Fruit fly (Drosophila melanogaster) whole organism, embryonic: ENCODE measurements around the gene CG42397.

Experiments
- CG10274 ChIP-seq: fragments of 200-800 bp; sonication (Bioruptor generic); optimal IDR thresholded peaks from 3 replicates; lab custom pipeline; 2017; ENCODE audit warnings: missing biosample characterization, mild to moderate bottlenecking, missing genetic modification characterization
- CG10366 ChIP-seq: fragments of 200-800 bp; sonication (Bioruptor generic); IDR thresholded peaks from 2 replicates; pipeline ENCODE4 v1.3.6; 2022; ENCODE audit warnings: missing biosample characterization, missing genetic modification characterization
- CG11456 ChIP-seq: fragments of 200-800 bp; sonication (Bioruptor generic); IDR thresholded peaks from 3 replicates; pipeline ENCODE4 v1.3.6; 2022; ENCODE audit warnings: missing biosample characterization, missing genetic modification characterization
- CG11504 ChIP-seq: fragments of 200-800 bp; sonication (Bioruptor generic); optimal IDR thresholded peaks from 3 replicates; lab custom pipeline; 2019; ENCODE audit warnings: missing biosample characterization, mild to moderate bottlenecking, missing genetic modification characterization, moderate library complexity
- CG12659 ChIP-seq: fragments of 200-800 bp; sonication (Bioruptor generic); optimal IDR thresholded peaks from 3 replicates; lab custom pipeline; 2017; ENCODE audit warnings: mild to moderate bottlenecking, missing biosample characterization, missing genetic modification reagents, missing genetic modification characterization
- CG12744 ChIP-seq: fragments of 200-800 bp; sonication (Bioruptor generic); optimal IDR thresholded peaks from 2 replicates; lab custom pipeline; 2016; ENCODE audit warnings: missing biosample characterization, missing genetic modification characterization
- CG13287 ChIP-seq: fragments of 200-800 bp; sonication (Bioruptor generic); IDR thresholded peaks from 2 replicates; pipeline ENCODE4 v1.3.6; 2022; ENCODE audit warnings: missing biosample characterization, missing genetic modification characterization; ENCODE audit not compliant: partially characterized antibody
- CG13424 ChIP-seq: fragments of 200-800 bp; sonication (Bioruptor generic); optimal IDR thresholded peaks from 2 replicates; lab custom pipeline; 2019; ENCODE audit warnings: missing biosample characterization, mild to moderate bottlenecking, missing genetic modification characterization, moderate library complexity
- CG14860 ChIP-seq: fragments of 200-800 bp; sonication (Bioruptor generic); IDR thresholded peaks from 3 replicates; pipeline ENCODE4 v1.3.6; 2022; ENCODE audit warnings: missing biosample characterization, missing genetic modification characterization; ENCODE audit not compliant: partially characterized antibody
- CG15269 ChIP-seq: fragments of 200-800 bp; sonication (Bioruptor generic); optimal IDR thresholded peaks from 2 replicates; lab custom pipeline; 2018; ENCODE audit warnings: missing biosample characterization, mild to moderate bottlenecking, missing genetic modification characterization, moderate library complexity
- CG16813 ChIP-seq: fragments of 200-800 bp; sonication (Bioruptor generic); IDR thresholded peaks from 3 replicates; pipeline ENCODE4 v1.3.6; 2022; ENCODE audit warnings: missing biosample characterization, missing genetic modification characterization; ENCODE audit not compliant: partially characterized antibody
- CG2712 ChIP-seq: fragments of 200-800 bp; optimal IDR thresholded peaks from 3 replicates; lab custom pipeline; 2019; ENCODE audit warnings: missing biosample characterization, mild to moderate bottlenecking, missing genetic modification characterization, moderate library complexity
- CG3065 ChIP-seq: fragments of 200-800 bp; sonication (Bioruptor generic); optimal IDR thresholded peaks from 2 replicates; lab custom pipeline; 2016; ENCODE audit warnings: missing biosample characterization, missing genetic modification characterization
- CG31388 ChIP-seq: fragments of 200-800 bp; sonication (Bioruptor generic); optimal IDR thresholded peaks from 2 replicates; lab custom pipeline; 2016; ENCODE audit warnings: missing biosample characterization, missing genetic modification characterization
- CG32532 ChIP-seq: fragments of 200-800 bp; sonication (Bioruptor generic); IDR thresholded peaks from 2 replicates; pipeline ENCODE4 v1.3.6; 2022; ENCODE audit warnings: missing biosample characterization, missing genetic modification characterization
- CG34376 ChIP-seq: fragments of 200-800 bp; sonication (Bioruptor generic); optimal IDR thresholded peaks from 2 replicates; lab custom pipeline; 2018; ENCODE audit warnings: missing biosample characterization, mild to moderate bottlenecking, missing genetic modification characterization
- CG6854 ChIP-seq: fragments of 200-800 bp; sonication (Bioruptor generic); optimal IDR thresholded peaks from 3 replicates; lab custom pipeline; 2017; ENCODE audit warnings: missing biosample characterization, mild to moderate bottlenecking, missing genetic modification characterization
- CG7271 ChIP-seq: fragments of 200-800 bp; sonication (Bioruptor generic); optimal IDR thresholded peaks from 2 replicates; lab custom pipeline; 2018; ENCODE audit warnings: missing biosample characterization, mild to moderate bottlenecking, missing genetic modification characterization, moderate library complexity
- CG8388 ChIP-seq: fragments of 200-800 bp; sonication (Bioruptor generic); optimal IDR thresholded peaks from 2 replicates; lab custom pipeline; 2019; ENCODE audit warnings: missing biosample characterization, mild to moderate bottlenecking, missing genetic modification characterization, moderate library complexity
- CTCF ChIP-seq: fragments of 200-800 bp; sonication (Bioruptor generic); optimal IDR thresholded peaks from 2 replicates; lab custom pipeline; 2017; ENCODE audit warnings: missing biosample characterization, mild to moderate bottlenecking, missing genetic modification characterization, moderate library complexity
- D19B ChIP-seq: fragments of 200-800 bp; sonication (Bioruptor generic); optimal IDR thresholded peaks from 2 replicates; lab custom pipeline; 2017; ENCODE audit warnings: missing biosample characterization, mild to moderate bottlenecking, missing genetic modification characterization
- Dek ChIP-seq: fragments of 200-800 bp; sonication (Bioruptor generic); optimal IDR thresholded peaks from 3 replicates; lab custom pipeline; 2019; ENCODE audit warnings: missing biosample characterization, mild to moderate bottlenecking, missing genetic modification characterization, moderate library complexity
- Ets65A ChIP-seq: fragments of 200-800 bp; sonication (Bioruptor generic); peaks from one replicate; lab custom pipeline; 2016; ENCODE audit warnings: missing biosample characterization, missing genetic modification characterization
- GATAe ChIP-seq: fragments of 200-800 bp; sonication (Bioruptor generic); conservative IDR thresholded peaks from 2 replicates; pipeline ENCODE4 v1.3.6; 2022; ENCODE audit warnings: missing biosample characterization, missing genetic modification characterization
- Neu2 ChIP-seq: fragments of 200-800 bp; sonication (Bioruptor generic); optimal IDR thresholded peaks from 3 replicates; lab custom pipeline; 2016; ENCODE audit warnings: missing biosample characterization, missing genetic modification characterization, borderline replicate concordance
- Ravus ChIP-seq: fragments of 200-800 bp; sonication (Bioruptor generic); IDR thresholded peaks from 2 replicates; pipeline ENCODE4 v1.3.6; 2022; ENCODE audit warnings: missing biosample characterization, missing genetic modification characterization
- Xrp1 ChIP-seq: fragments of 200-800 bp; sonication (Bioruptor generic); IDR thresholded peaks from 2 replicates; pipeline ENCODE4 v1.3.6; 2022; ENCODE audit warnings: missing biosample characterization, missing genetic modification characterization
- ap ChIP-seq: fragments of 200-800 bp; sonication (Bioruptor generic); IDR thresholded peaks from 2 replicates; pipeline ENCODE4 v1.3.6; 2022; ENCODE audit warnings: missing biosample characterization, missing genetic modification characterization
- ato ChIP-seq: fragments of 200-800 bp; sonication (Bioruptor generic); IDR thresholded peaks from 2 replicates; pipeline ENCODE4 v1.3.6; 2022; ENCODE audit warnings: missing biosample characterization, missing genetic modification characterization; ENCODE audit not compliant: partially characterized antibody
- btn ChIP-seq: fragments of 200-800 bp; sonication (Bioruptor generic); optimal IDR thresholded peaks from 2 replicates; lab custom pipeline; 2016; ENCODE audit warnings: missing biosample characterization, missing genetic modification characterization
- chm ChIP-seq: fragments of 200-800 bp; sonication (Bioruptor generic); IDR thresholded peaks from 2 replicates; pipeline ENCODE4 v1.3.6; 2022; ENCODE audit warnings: missing biosample characterization, missing genetic modification characterization
- chn ChIP-seq: fragments of 200-800 bp; sonication (Bioruptor generic); optimal IDR thresholded peaks from 2 replicates; lab custom pipeline; 2016; ENCODE audit warnings: missing biosample characterization, missing genetic modification characterization
- dimm ChIP-seq: fragments of 200-800 bp; sonication (Bioruptor generic); IDR thresholded peaks from 2 replicates; pipeline ENCODE4 v1.3.6; 2022; ENCODE audit warnings: missing biosample characterization, missing genetic modification characterization
- esg ChIP-seq: fragments of 200-800 bp; sonication (Bioruptor generic); conservative IDR thresholded peaks from 2 replicates; pipeline ENCODE4 v1.3.6; 2022; ENCODE audit warnings: missing biosample characterization, missing genetic modification characterization
- gt ChIP-seq: fragments of 200-800 bp; sonication (Bioruptor generic); IDR thresholded peaks from 2 replicates; pipeline ENCODE4 v1.3.6; 2022; ENCODE audit warnings: missing biosample characterization, missing genetic modification characterization
- hbn ChIP-seq: fragments of 200-800 bp; sonication (Bioruptor generic); IDR thresholded peaks from 2 replicates; pipeline ENCODE4 v1.3.6; 2022; ENCODE audit warnings: missing biosample characterization, missing genetic modification characterization; ENCODE audit not compliant: partially characterized antibody
- jing ChIP-seq: fragments of 200-800 bp; sonication (Bioruptor generic); optimal IDR thresholded peaks from 2 replicates; lab custom pipeline; 2018; ENCODE audit warnings: missing biosample characterization, mild to moderate bottlenecking, missing genetic modification characterization
- ken ChIP-seq: fragments of 200-800 bp; sonication (Bioruptor generic); IDR thresholded peaks from 3 replicates; pipeline ENCODE4 v1.3.6; 2022; ENCODE audit warnings: missing biosample characterization, missing genetic modification characterization
- kni ChIP-seq: fragments of 200-800 bp; sonication (Bioruptor generic); optimal IDR thresholded peaks from 3 replicates; lab custom pipeline; 2017; ENCODE audit warnings: mild to moderate bottlenecking, missing biosample characterization, missing genetic modification reagents, missing genetic modification characterization
- lov ChIP-seq, 2 experiments: fragments of 200-800 bp in 1 of 2; fragments of >200 bp in 1 of 2; sonication (Bioruptor generic) in 1 of 2; IDR thresholded peaks in 1 of 2; optimal IDR thresholded peaks in 1 of 2; 2 replicates in 1 of 2; 3 replicates in 1 of 2; pipeline versions ENCODE4 v1.3.6 to Lab custom; 2017 to 2022; ENCODE audit warnings: missing biosample characterization in 1 of 2, missing genetic modification characterization in 1 of 2
- mirr ChIP-seq: fragments of 200-800 bp; sonication (Bioruptor generic); optimal IDR thresholded peaks from 3 replicates; lab custom pipeline; 2018; ENCODE audit warnings: missing biosample characterization, mild to moderate bottlenecking, missing genetic modification characterization
- mld ChIP-seq: fragments of 200-800 bp; sonication (Bioruptor generic); IDR thresholded peaks from 3 replicates; pipeline ENCODE4 v1.3.6; 2022; ENCODE audit warnings: missing biosample characterization, missing genetic modification characterization; ENCODE audit not compliant: partially characterized antibody
- repo ChIP-seq: fragments of 200-800 bp; sonication (Bioruptor generic); optimal IDR thresholded peaks from 2 replicates; lab custom pipeline; 2016; ENCODE audit warnings: missing biosample characterization, missing genetic modification characterization
- row ChIP-seq: fragments of 200-800 bp; sonication (Bioruptor generic); IDR thresholded peaks from 3 replicates; pipeline ENCODE4 v1.3.6; 2022; ENCODE audit warnings: missing biosample characterization, missing genetic modification characterization
- slbo ChIP-seq: fragments of 200-800 bp; sonication (Bioruptor generic); IDR thresholded peaks from 2 replicates; pipeline ENCODE4 v1.3.6; 2022; ENCODE audit warnings: missing biosample characterization, missing genetic modification characterization
- sug ChIP-seq: fragments of 200-800 bp; optimal IDR thresholded peaks from 2 replicates; lab custom pipeline; 2019; ENCODE audit warnings: missing biosample characterization, mild to moderate bottlenecking, missing genetic modification characterization, moderate library complexity
- tgo ChIP-seq: fragments of 200-800 bp; sonication (Bioruptor generic); IDR thresholded peaks from 3 replicates; pipeline ENCODE4 v1.3.6; 2022; ENCODE audit warnings: missing biosample characterization, missing genetic modification characterization
- trh ChIP-seq: fragments of 200-800 bp; sonication (Bioruptor generic); optimal IDR thresholded peaks from 2 replicates; lab custom pipeline; 2016; ENCODE audit warnings: missing biosample characterization, missing genetic modification characterization

CG42397 gene

dm6 chr3L:12002321-12003248 is 29.0 kb upstream of the CG42397 start, which contains the start of the genes Pop2 and CG6928 (continued):
- TF ChIP-seq slbo (peak; percentile 88), CG34376 (GFP tag; lab: Kevin White, UChicago) (peak; percentile 22), CG12659 (GFP tag; lab: Kevin White, UChicago) (peak; percentile 92), Ravus (GFP tag; lab: Robert Waterston, UW) (peak; percentile 48), ap (GFP tag; lab: Robert Waterston, UW) (peak; percentile 68; the same call in 1 of the 2 replicates), CG15269 (tag; lab: Kevin White, UChicago) (no peak), jing (GFP tag; lab: Kevin White, UChicago) (no peak), sug (tag; lab: Kevin White, UChicago) (peak; percentile 67), CG13424 (tag; lab: Kevin White, UChicago) (peak; percentile 62), D19B (peak; percentile 19), CG3065 (GFP tag; lab: Kevin White, UChicago) (no peak), CTCF (peak; percentile 97), CG12744 (peak; percentile 68), ato (GFP tag; lab: Robert Waterston, UW) (peak; percentile 76; the same call in 1 of the 2 replicates), GATAe (GFP tag; lab: Robert Waterston, UW) (no peak), esg (GFP tag; lab: Robert Waterston, UW) (peak; percentile 47; the same call in 1 of the 2 replicates), trh (GFP tag; lab: Kevin White, UChicago) (peak; percentile 55), CG13287 (GFP tag; lab: Robert Waterston, UW) (peak; percentile 95), ken (GFP tag; lab: Robert Waterston, UW) (peak; percentile 79; the same call in 2 of the 3 replicates), CG2712 (peak; percentile 77), CG11456 (GFP tag; lab: Robert Waterston, UW) (peak; percentile 71; the same call in 2 of the 3 replicates), tgo (GFP tag; lab: Robert Waterston, UW) (peak; percentile 45; the same call in 2 of the 3 replicates), repo (GFP tag; lab: Kevin White, UChicago) (peak; percentile 67), CG6854 (no peak), lov (optimal IDR thresholded peaks at IDR 0.05; lab: Kevin White, UChicago) (no peak), lov (GFP tag; IDR thresholded peaks at IDR 0.05; lab: Robert Waterston, UW) (no peak), row (peak; percentile 77), kni (GFP tag; lab: Kevin White, UChicago) (peak; percentile 1), CG32532 (GFP tag; lab: Robert Waterston, UW) (peak; percentile 75), hbn (GFP tag; lab: Robert Waterston, UW) (peak; percentile 92), CG16813 (GFP tag; lab: Robert Waterston, UW) (peak; percentile 88), mirr (GFP tag; lab: Kevin White, UChicago) (no peak), Ets65A (GFP tag; lab: Kevin White, UChicago) (peak; percentile 99), CG7271 (tag; lab: Kevin White, UChicago) (peak; percentile 31), chm (GFP tag; lab: Robert Waterston, UW) (peak; percentile 29; the same call in 1 of the 2 replicates), gt (GFP tag; lab: Robert Waterston, UW) (no peak), CG14860 (GFP tag; lab: Robert Waterston, UW) (peak; percentile 83; the same call in 2 of the 3 replicates), CG31388 (peak; percentile 61), btn (peak; percentile 44), dimm (GFP tag; lab: Robert Waterston, UW) (no peak), mld (GFP tag; lab: Robert Waterston, UW) (peak; percentile 16; the same call in 1 of the 3 replicates), Neu2 (GFP tag; lab: Kevin White, UChicago) (peak; percentile 62), CG8388 (peak; percentile 78), CG11504 (peak; percentile 71), CG10274 (peak; percentile 20), Dek (tag; lab: Kevin White, UChicago) (peak; percentile 74), Xrp1 (GFP tag; lab: Robert Waterston, UW) (peak; percentile 59), CG10366 (GFP tag; lab: Robert Waterston, UW) (peak; percentile 57), chn (GFP tag; lab: Kevin White, UChicago) (peak; percentile 87)
